Fruit fly (Drosophila melanogaster) whole organism, prepupa: ENCODE measurements around the gene CG13047.

Source experiments
- Blimp-1 ChIP-seq: fragments of 200-800 bp; sonication (Bioruptor generic); optimal IDR thresholded peaks from 3 replicates; lab custom pipeline; 2017; ENCODE audit warnings: missing biosample characterization, missing genetic modification characterization, mild to moderate bottlenecking, moderate library complexity, missing genetic modification reagents
- CG10631 ChIP-seq: fragments of 200-800 bp; sonication (Bioruptor generic); optimal IDR thresholded peaks from 2 replicates; lab custom pipeline; 2016; ENCODE audit warnings: missing biosample characterization, missing genetic modification characterization
- CG10669 ChIP-seq: fragments of 200-800 bp; sonication (Bioruptor generic); optimal IDR thresholded peaks from 3 replicates; lab custom pipeline; 2018; ENCODE audit warnings: missing biosample characterization, mild to moderate bottlenecking, missing genetic modification characterization, moderate library complexity
- CG11294 ChIP-seq: fragments of 200-800 bp; sonication (Bioruptor generic); IDR thresholded peaks from 2 replicates; pipeline ENCODE4 v1.3.6; 2022; ENCODE audit warnings: missing biosample characterization, missing genetic modification characterization
- CG11762 ChIP-seq: fragments of 200-800 bp; sonication (Bioruptor generic); optimal IDR thresholded peaks from 3 replicates; lab custom pipeline; 2016; ENCODE audit warnings: missing biosample characterization, missing genetic modification characterization; ENCODE audit not compliant: insufficient read depth
- CG11902 ChIP-seq: fragments of 200-800 bp; sonication (Bioruptor generic); optimal IDR thresholded peaks from 3 replicates; lab custom pipeline; 2016; ENCODE audit warnings: missing biosample characterization, missing genetic modification characterization
- CG15336 ChIP-seq: fragments of 200-800 bp; sonication (Bioruptor generic); IDR thresholded peaks from 2 replicates; pipeline ENCODE4 v1.3.6; 2022; ENCODE audit warnings: missing biosample characterization, missing genetic modification characterization
- CG1621 ChIP-seq: fragments of 200-800 bp; sonication (Bioruptor generic); optimal IDR thresholded peaks from 3 replicates; lab custom pipeline; 2018; ENCODE audit warnings: missing biosample characterization, mild to moderate bottlenecking, missing genetic modification characterization
- CG3032 ChIP-seq: fragments of 200-800 bp; optimal IDR thresholded peaks from 2 replicates; lab custom pipeline; 2019; ENCODE audit warnings: missing biosample characterization, mild to moderate bottlenecking, missing genetic modification characterization, moderate library complexity
- CG32006 ChIP-seq: fragments of 200-800 bp; sonication (Bioruptor generic); optimal IDR thresholded peaks from 3 replicates; lab custom pipeline; 2017; ENCODE audit warnings: missing biosample characterization, mild to moderate bottlenecking, missing genetic modification characterization
- CG34406 ChIP-seq: fragments of 200-800 bp; sonication (Bioruptor generic); optimal IDR thresholded peaks from 3 replicates; lab custom pipeline; 2016; ENCODE audit warnings: missing biosample characterization, missing genetic modification characterization
- CG3919 ChIP-seq: fragments of 200-800 bp; sonication (Bioruptor generic); optimal IDR thresholded peaks from 3 replicates; lab custom pipeline; 2016; ENCODE audit warnings: missing biosample characterization, missing genetic modification characterization
- CG4318 ChIP-seq: fragments of 200-800 bp; sonication (Bioruptor generic); optimal IDR thresholded peaks from 3 replicates; lab custom pipeline; 2017; ENCODE audit warnings: missing biosample characterization, mild to moderate bottlenecking, missing genetic modification characterization
- CG6163 ChIP-seq: fragments of 200-800 bp; sonication (Bioruptor generic); IDR thresholded peaks from 3 replicates; pipeline ENCODE4 v1.3.6; 2022; ENCODE audit warnings: missing biosample characterization, missing genetic modification characterization
- CG8319 ChIP-seq: fragments of 200-800 bp; sonication (Bioruptor generic); optimal IDR thresholded peaks from 3 replicates; lab custom pipeline; 2016; ENCODE audit warnings: missing biosample characterization, missing genetic modification characterization
- Eip75B ChIP-seq: fragments of 200-800 bp; sonication (Bioruptor generic); optimal IDR thresholded peaks from 3 replicates; lab custom pipeline; 2016; ENCODE audit warnings: missing biosample characterization, missing genetic modification characterization
- Eip93F ChIP-seq: fragments of 200-800 bp; sonication (Bioruptor generic); optimal IDR thresholded peaks from 2 replicates; lab custom pipeline; 2016; ENCODE audit warnings: missing biosample characterization, mild to moderate bottlenecking, missing genetic modification characterization
- Gug ChIP-seq: fragments of 200-800 bp; sonication (Bioruptor generic); IDR thresholded peaks from 2 replicates; pipeline ENCODE4 v1.3.6; 2022; ENCODE audit warnings: missing biosample characterization, missing genetic modification characterization
- Hr38 ChIP-seq: sonication (Bioruptor generic); optimal IDR thresholded peaks from 2 replicates; lab custom pipeline; 2016; ENCODE audit warnings: missing biosample characterization, missing genetic modification characterization
- Hr39 ChIP-seq: fragments of 200-800 bp; sonication (Bioruptor generic); optimal IDR thresholded peaks from 2 replicates; lab custom pipeline; 2016; ENCODE audit warnings: missing biosample characterization, missing genetic modification characterization
- Lpt ChIP-seq: fragments of 200-800 bp; sonication (Bioruptor generic); optimal IDR thresholded peaks from 3 replicates; lab custom pipeline; 2016; ENCODE audit warnings: missing biosample characterization, missing genetic modification characterization
- Met ChIP-seq: fragments of 200-800 bp; sonication (Bioruptor generic); optimal IDR thresholded peaks from 3 replicates; lab custom pipeline; 2016; ENCODE audit warnings: missing biosample characterization, missing genetic modification characterization
- OdsH ChIP-seq: fragments of 200-800 bp; sonication (Bioruptor generic); optimal IDR thresholded peaks from 3 replicates; lab custom pipeline; 2016; ENCODE audit warnings: missing biosample characterization, missing genetic modification characterization
- Smox ChIP-seq: fragments of 200-800 bp; sonication (Bioruptor generic); optimal IDR thresholded peaks from 3 replicates; lab custom pipeline; 2016; ENCODE audit warnings: missing biosample characterization, missing genetic modification characterization
- Sox102F ChIP-seq: fragments of 200-800 bp; sonication (Bioruptor generic); optimal IDR thresholded peaks from 2 replicates; lab custom pipeline; 2016; ENCODE audit warnings: missing biosample characterization, mild to moderate bottlenecking, missing genetic modification characterization
- Sox14 ChIP-seq: fragments of 200-800 bp; sonication (Bioruptor generic); optimal IDR thresholded peaks from 3 replicates; lab custom pipeline; 2016; ENCODE audit warnings: missing biosample characterization, missing genetic modification characterization
- Sox15 ChIP-seq: fragments of 200-800 bp; sonication (Bioruptor generic); optimal IDR thresholded peaks from 3 replicates; lab custom pipeline; 2016; ENCODE audit warnings: missing biosample characterization, missing genetic modification characterization
- acj6 ChIP-seq: fragments of 200-800 bp; sonication (Bioruptor generic); optimal IDR thresholded peaks from 3 replicates; lab custom pipeline; 2016; ENCODE audit warnings: missing biosample characterization, missing genetic modification characterization
- cyc ChIP-seq: fragments of 200-800 bp; sonication (Bioruptor generic); optimal IDR thresholded peaks from 3 replicates; lab custom pipeline; 2016; ENCODE audit warnings: missing biosample characterization, missing genetic modification characterization
- dac ChIP-seq: fragments of 200-800 bp; sonication (Bioruptor generic); optimal IDR thresholded peaks from 2 replicates; lab custom pipeline; 2017; ENCODE audit warnings: missing biosample characterization, mild to moderate bottlenecking, missing genetic modification characterization
- dsx ChIP-seq: fragments of 200-800 bp; optimal IDR thresholded peaks from 3 replicates; lab custom pipeline; 2019; ENCODE audit warnings: missing biosample characterization, mild to moderate bottlenecking, missing genetic modification characterization, moderate library complexity; ENCODE audit not compliant: poor library complexity, severe bottlenecking
- fd59A ChIP-seq: fragments of 200-800 bp; sonication (Bioruptor generic); optimal IDR thresholded peaks from 2 replicates; lab custom pipeline; 2017; ENCODE audit warnings: missing biosample characterization, mild to moderate bottlenecking, missing genetic modification characterization, missing genetic modification reagents
- fkh ChIP-seq: fragments of 200-800 bp; sonication (Bioruptor generic); optimal IDR thresholded peaks from 3 replicates; lab custom pipeline; 2017; ENCODE audit warnings: missing biosample characterization, mild to moderate bottlenecking, missing genetic modification characterization, moderate library complexity
- lz ChIP-seq: fragments of 200-800 bp; sonication (Bioruptor generic); optimal IDR thresholded peaks from 3 replicates; lab custom pipeline; 2016; ENCODE audit warnings: missing biosample characterization, missing genetic modification characterization
- pdm3 ChIP-seq: fragments of 200-800 bp; sonication (Bioruptor generic); optimal IDR thresholded peaks from 3 replicates; lab custom pipeline; 2016; ENCODE audit warnings: missing biosample characterization, missing genetic modification characterization
- spab ChIP-seq: fragments of 200-800 bp; sonication (Bioruptor generic); optimal IDR thresholded peaks from 2 replicates; lab custom pipeline; 2017; ENCODE audit warnings: missing biosample characterization, mild to moderate bottlenecking, missing genetic modification characterization, missing genetic modification reagents
- ss ChIP-seq, 2 experiments: fragments of 200-800 bp; sonication (Bioruptor generic); optimal IDR thresholded peaks; 2 replicates in 1 of 2; 3 replicates in 1 of 2; lab custom pipeline; 2017 to 2018; ENCODE audit warnings: mild to moderate bottlenecking in 2 of 2, missing biosample characterization in 2 of 2, missing genetic modification characterization in 2 of 2, moderate library complexity in 1 of 2
- svp ChIP-seq: fragments of 200-800 bp; sonication (Bioruptor generic); peaks from one replicate; lab custom pipeline; 2016; ENCODE audit warnings: missing biosample characterization, missing genetic modification characterization
- topi ChIP-seq: fragments of 200-800 bp; sonication (Bioruptor generic); optimal IDR thresholded peaks from 3 replicates; lab custom pipeline; 2016; ENCODE audit warnings: missing biosample characterization, missing genetic modification characterization
- vri ChIP-seq: fragments of 200-800 bp; sonication (Bioruptor generic); optimal IDR thresholded peaks from 3 replicates; lab custom pipeline; 2016; ENCODE audit warnings: missing biosample characterization, mild to moderate bottlenecking, missing genetic modification characterization

The CG13047 gene

dm6 chr3L:16303078-16303477, 17.9 kb upstream of the CG13047 start, which contains the start of gene CG13044:
Gene CG13044 (minus strand): TSS chr3L:16303178.
- TF ChIP-seq Blimp-1 (peak; percentile 41), Hr39 (GFP tag; lab: Kevin White, UChicago) (no peak)

- no peak for TF ChIP-seq Lpt (GFP tag; lab: Kevin White, UChicago)
- no peak for TF ChIP-seq ss (GFP tag; optimal IDR thresholded peaks at IDR 0.05; lab: Kevin White, UChicago)
- TF ChIP-seq pdm3 (GFP tag; lab: Kevin White, UChicago): no peak
- TF ChIP-seq CG32006 (GFP tag; lab: Kevin White, UChicago): no peak
- no peak for TF ChIP-seq Eip75B (GFP tag; lab: Kevin White, UChicago)
- no peak for TF ChIP-seq Sox102F
- no peak for TF ChIP-seq dsx (GFP tag; lab: Kevin White, UChicago)
- TF ChIP-seq CG11294: no peak
- no peak for TF ChIP-seq CG10631 (GFP tag; lab: Kevin White, UChicago)
- TF ChIP-seq, all 60 proteins: peak for 0
These were observed 16.0 kb upstream of the CG13047 start, which contains the start of gene CG4982 for dm6 chr3L:16301153-16301552. Gene CG4982 (plus strand): TSS chr3L:16301453.

dm6 chr3L:16295447-16295846, 10.3 kb upstream of the CG13047 start, which contains the start of gene CG4962:
Gene CG4962 (minus strand): TSS chr3L:16295547.
- no peak for TF ChIP-seq Gug
- TF ChIP-seq Sox14 (GFP tag; lab: Kevin White, UChicago): no peak
- no peak for TF ChIP-seq OdsH (GFP tag; lab: Kevin White, UChicago)
- TF ChIP-seq CG1621 (tag; lab: Kevin White, UChicago): no peak
- TF ChIP-seq Eip93F (GFP tag; lab: Kevin White, UChicago): no peak
- no peak for TF ChIP-seq Smox (GFP tag; lab: Kevin White, UChicago)
- no peak for TF ChIP-seq CG10631 (GFP tag; lab: Kevin White, UChicago)
- no peak for TF ChIP-seq CG11902 (GFP tag; lab: Kevin White, UChicago)
- TF ChIP-seq cyc: no peak
- no peak for TF ChIP-seq CG3032 (tag; lab: Kevin White, UChicago)
- TF ChIP-seq Eip75B (GFP tag; lab: Kevin White, UChicago): no peak
- no peak for TF ChIP-seq topi (GFP tag; lab: Kevin White, UChicago)
- no peak for TF ChIP-seq CG10669
- TF ChIP-seq CG8319 (GFP tag; lab: Kevin White, UChicago): no peak
- TF ChIP-seq, all 60 proteins: peak for 0

dm6 chr3L:16291678-16292077, 6.5 kb upstream of the CG13047 start:
- 0 out of 3 replicates have a peak, but pooled peaks have one; percentile 30 for TF ChIP-seq CG6163 (GFP tag; lab: Robert Waterston, UW)
- peak; percentile 22 for TF ChIP-seq CG3919
- no peak for TF ChIP-seq CG11902 (GFP tag; lab: Kevin White, UChicago)

- TF ChIP-seq Eip75B (GFP tag; lab: Kevin White, UChicago) (no peak), topi (GFP tag; lab: Kevin White, UChicago) (no peak)
- TF ChIP-seq, all 60 proteins: peak for 0
These were observed 5.7 kb upstream of the CG13047 start, which contains the start of gene CG13045 for dm6 chr3L:16290850-16291249. Gene CG13045 (minus strand): TSS chr3L:16290950.

- TF ChIP-seq svp (GFP tag; lab: Kevin White, UChicago): no peak
- TF ChIP-seq dac (GFP tag; lab: Kevin White, UChicago): no peak
- TF ChIP-seq Blimp-1: no peak
- no peak for TF ChIP-seq fd59A (GFP tag; lab: Kevin White, UChicago)
- TF ChIP-seq CG4318: no peak
- TF ChIP-seq pdm3 (GFP tag; lab: Kevin White, UChicago): peak; percentile 10
- peak; percentile 4 for TF ChIP-seq CG10669
- TF ChIP-seq vri (GFP tag; lab: Kevin White, UChicago): no peak
- no peak for TF ChIP-seq Smox (GFP tag; lab: Kevin White, UChicago)
- no peak for TF ChIP-seq cyc
- TF ChIP-seq Met (GFP tag; lab: Kevin White, UChicago): no peak
- peak; percentile 12 for TF ChIP-seq spab
- TF ChIP-seq CG34406: peak; percentile 5
- TF ChIP-seq Hr38 (GFP tag; lab: Kevin White, UChicago): no peak
- TF ChIP-seq dsx (GFP tag; lab: Kevin White, UChicago): no peak
- peak; percentile 15 for TF ChIP-seq CG11762
- TF ChIP-seq CG15336 (GFP tag; lab: Robert Waterston, UW): peak; percentile 8; the same call in 1 of the 2 replicates
- TF ChIP-seq lz (GFP tag; lab: Kevin White, UChicago): no peak
- no peak for TF ChIP-seq CG3919
- no peak for TF ChIP-seq Sox15 (GFP tag; lab: Kevin White, UChicago)
- TF ChIP-seq fkh (GFP tag; lab: Kevin White, UChicago): no peak
- peak; percentile 12 for TF ChIP-seq CG1621 (tag; lab: Kevin White, UChicago)
- TF ChIP-seq acj6 (GFP tag; lab: Kevin White, UChicago): peak; percentile 30
- peak; percentile 26 for TF ChIP-seq OdsH (GFP tag; lab: Kevin White, UChicago)
These were observed 3.9 kb upstream of the CG13047 start for dm6 chr3L:16289067-16289466.
